Fruit fly (Drosophila melanogaster): ENCODE results near the gene BigH1.

dm6 chr3R:14695665-14696064, 32.4 kb downstream of the BigH1 start:
- TF ChIP-seq Sin3A (optimal IDR thresholded peaks at IDR 0.05) (no peak), Rfx (GFP tag; IDR thresholded peaks at IDR 0.05) (no peak), CG13624 (GFP tag; optimal IDR thresholded peaks at IDR 0.05) (no peak), CG12391 (tag; optimal IDR thresholded peaks at IDR 0.05) (no peak), HmgZ (tag; optimal IDR thresholded peaks at IDR 0.05) (no peak), psq (GFP tag; optimal IDR thresholded peaks at IDR 0.05) (no peak), CG12104 (GFP tag; optimal IDR thresholded peaks at IDR 0.05) (no peak), CG17186 (GFP tag; optimal IDR thresholded peaks at IDR 0.05) (no peak)

Data from whole organism, embryonic.